Worm (Caenorhabditis elegans): ENCODE results near the gene nhr-91.

DNA sequence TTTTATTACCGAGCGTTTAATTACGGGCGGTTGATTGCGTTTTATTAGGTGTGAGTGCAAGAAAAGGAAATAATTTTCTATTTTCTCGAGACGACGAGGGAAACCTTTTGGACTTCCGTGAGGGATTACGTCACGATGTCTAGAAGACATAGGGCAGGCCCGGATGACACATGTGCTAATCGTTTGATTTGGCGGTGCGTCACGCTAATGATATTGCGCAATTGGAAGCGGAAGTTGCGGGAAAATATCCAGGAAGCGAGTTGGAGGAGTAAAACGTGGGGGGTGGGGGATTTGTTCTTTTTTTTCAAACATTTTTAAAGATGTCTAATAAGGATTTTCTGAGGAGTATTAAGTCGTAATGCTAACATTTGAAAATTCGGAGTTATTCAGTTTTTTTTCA lies 44.6 kb upstream of the nhr-91 start:
- TF ChIP-seq aly-2 (tag; optimal IDR thresholded peaks at IDR 0.05) (no peak), unc-62 (GFP tag; optimal IDR thresholded peaks at IDR 0.05) (no peak), lsy-2 (tag; optimal IDR thresholded peaks at IDR 0.05) (no peak), lin-39 (tag; optimal IDR thresholded peaks at IDR 0.05) (no peak), nhr-21 (tag; optimal IDR thresholded peaks at IDR 0.05) (no peak), ztf-4 (tag; optimal IDR thresholded peaks at IDR 0.05) (no peak), lin-13 (GFP tag; optimal IDR thresholded peaks at IDR 0.05) (no peak), blmp-1 (tag; optimal IDR thresholded peaks at IDR 0.05; ENCODE audit: insufficient read depth) (no peak), R02D3.7 (tag; optimal IDR thresholded peaks at IDR 0.05) (no peak), ztf-11 (tag; optimal IDR thresholded peaks at IDR 0.05) (no peak), unc-39 (tag; optimal IDR thresholded peaks at IDR 0.05) (no peak), nhr-77 (tag; optimal IDR thresholded peaks at IDR 0.05) (no peak), nhr-11 (tag; optimal IDR thresholded peaks at IDR 0.05) (no peak), zag-1 (tag; optimal IDR thresholded peaks at IDR 0.05) (no peak)
